Worm (Caenorhabditis elegans) whole organism, L4 larva: Measurements from ENCODE around the gene F27E5.5.

Experiments used
- D1046.2 ChIP-seq: fragments of 200-800 bp; sonication (Bioruptor generic); IDR thresholded peaks from 2 replicates; pipeline ENCODE4 v1.3.6; 2022; ENCODE audit warnings: missing genetic modification characterization, missing compliant biosample characterization
- F26F4.8 ChIP-seq: fragments of 200-800 bp; sonication (Bioruptor generic); conservative IDR thresholded peaks from 2 replicates; pipeline ENCODE4 v1.3.6; 2022; ENCODE audit warnings: missing genetic modification characterization, missing compliant biosample characterization
- F37D6.2 ChIP-seq: sonication (generic microtip); optimal IDR thresholded peaks from 2 replicates; lab custom pipeline; 2016; ENCODE audit warnings: mild to moderate bottlenecking, missing genetic modification characterization, missing compliant biosample characterization
- F44E2.7 ChIP-seq: fragments of 200-800 bp; sonication (Bioruptor generic); IDR thresholded peaks from 2 replicates; pipeline ENCODE4 v2.1.2; 2022; ENCODE audit warnings: missing genetic modification characterization, missing compliant biosample characterization
- T26A8.4 ChIP-seq: fragments of 200-800 bp; sonication (Bioruptor generic); IDR thresholded peaks from 2 replicates; pipeline ENCODE4 v1.3.6; 2022; ENCODE audit warnings: missing genetic modification characterization, missing compliant biosample characterization
- Y105C5A.15 ChIP-seq: fragments of 200-800 bp; sonication (Bioruptor generic); IDR thresholded peaks from 2 replicates; pipeline ENCODE4 v1.3.6; 2022; ENCODE audit warnings: missing genetic modification characterization, missing compliant biosample characterization
- Y75B8A.6 ChIP-seq: fragments of 200-800 bp; sonication (Bioruptor generic); IDR thresholded peaks from 2 replicates; pipeline ENCODE4 v1.3.6; 2022; ENCODE audit warnings: missing genetic modification reagents, missing genetic modification characterization, missing compliant biosample characterization
- ZK337.2 ChIP-seq: fragments of 200-800 bp; sonication (Bioruptor generic); IDR thresholded peaks from 2 replicates; pipeline ENCODE4 v1.3.6; 2022; ENCODE audit warnings: missing genetic modification reagents, missing genetic modification characterization, missing compliant biosample characterization
- ZK546.5 ChIP-seq, 2 experiments: sonication (generic microtip); optimal IDR thresholded peaks; 2 replicates each; lab custom pipeline; 2017; ENCODE audit warnings: missing biosample characterization in 2 of 2, missing genetic modification characterization in 2 of 2
- aha-1 ChIP-seq: fragments of 150-350 bp; peaks from one replicate; lab custom pipeline; 2014; ENCODE audit warnings: missing biosample characterization, missing genetic modification characterization
- aly-2 ChIP-seq: sonication (generic microtip); optimal IDR thresholded peaks from 2 replicates; lab custom pipeline; 2018; ENCODE audit warnings: missing biosample characterization, missing genetic modification characterization
- ama-1 ChIP-seq: fragments of 150-350 bp; optimal IDR thresholded peaks from 2 replicates; lab custom pipeline; 2014; ENCODE audit warnings: inconsistent platforms, mixed read lengths
- ceh-20 ChIP-seq: fragments of 200-800 bp; sonication (Bioruptor generic); IDR thresholded peaks from 2 replicates; pipeline ENCODE4 v1.3.6; 2022; ENCODE audit warnings: missing genetic modification reagents, missing genetic modification characterization, missing compliant biosample characterization
- ceh-32 ChIP-seq: sonication (generic microtip); optimal IDR thresholded peaks from 2 replicates; lab custom pipeline; 2016; ENCODE audit warnings: mild to moderate bottlenecking, missing genetic modification characterization, missing compliant biosample characterization; ENCODE audit not compliant: poor library complexity
- ces-1 ChIP-seq: fragments of 150-350 bp; sonication (generic microtip); optimal IDR thresholded peaks from 4 replicates; lab custom pipeline; 2014; ENCODE audit warnings: missing biosample characterization, missing genetic modification reagents, missing genetic modification characterization
- cey-2 ChIP-seq: sonication (generic microtip); optimal IDR thresholded peaks from 3 replicates; lab custom pipeline; 2017; ENCODE audit warnings: missing genetic modification characterization, mild to moderate bottlenecking, missing compliant biosample characterization, antibody characterized with exemption, borderline replicate concordance; ENCODE audit not compliant: insufficient read depth
- daf-16 ChIP-seq, 3 experiments: sonication (generic microtip); optimal IDR thresholded peaks; 2 replicates each; lab custom pipeline; 2016 to 2017; ENCODE audit warnings: missing genetic modification characterization in 3 of 3, missing genetic modification reagents in 3 of 3, mild to moderate bottlenecking in 2 of 3, missing compliant biosample characterization in 2 of 3, missing biosample characterization in 1 of 3, moderate library complexity in 1 of 3
- daf-8 ChIP-seq: fragments of 200-800 bp; sonication (Bioruptor generic); IDR thresholded peaks from 2 replicates; pipeline ENCODE4 v1.3.6; 2022; ENCODE audit warnings: missing genetic modification characterization, missing compliant biosample characterization
- dmd-9 ChIP-seq: fragments of 200-800 bp; sonication (Bioruptor generic); IDR thresholded peaks from 2 replicates; pipeline ENCODE4 v1.3.6; 2022; ENCODE audit warnings: missing genetic modification reagents, missing genetic modification characterization, missing compliant biosample characterization
- dpl-1 ChIP-seq: fragments of 150-350 bp; optimal IDR thresholded peaks from 2 replicates; lab custom pipeline; 2014; ENCODE audit warnings: missing biosample characterization, missing genetic modification reagents, missing genetic modification characterization
- fkh-10 ChIP-seq: fragments of 150-350 bp; optimal IDR thresholded peaks from 2 replicates; lab custom pipeline; 2014; ENCODE audit warnings: missing biosample characterization, missing genetic modification reagents, missing genetic modification characterization
- fos-1 ChIP-seq: fragments of 150-350 bp; optimal IDR thresholded peaks from 2 replicates; lab custom pipeline; 2014; ENCODE audit warnings: missing biosample characterization, missing genetic modification characterization
- hlh-11 ChIP-seq: fragments of 200-800 bp; sonication (Bioruptor generic); optimal IDR thresholded peaks from 2 replicates; lab custom pipeline; 2018; ENCODE audit warnings: mild to moderate bottlenecking, missing genetic modification characterization, missing compliant biosample characterization
- hlh-30 ChIP-seq: sonication (generic microtip); optimal IDR thresholded peaks from 2 replicates; lab custom pipeline; 2017; ENCODE audit warnings: antibody characterized with exemption, mild to moderate bottlenecking, missing genetic modification characterization, missing compliant biosample characterization; ENCODE audit not compliant: insufficient read depth
- jun-1 ChIP-seq: fragments of 150-350 bp; optimal IDR thresholded peaks from 2 replicates; lab custom pipeline; 2014; ENCODE audit warnings: missing biosample characterization, missing genetic modification reagents, missing genetic modification characterization
- lin-13 ChIP-seq: fragments of 150-350 bp; optimal IDR thresholded peaks from 2 replicates; lab custom pipeline; 2014; ENCODE audit warnings: missing biosample characterization, missing genetic modification reagents, missing genetic modification characterization
- lin-38 ChIP-seq: fragments of 200-800 bp; sonication (Bioruptor generic); IDR thresholded peaks from 2 replicates; pipeline ENCODE4 v1.3.6; 2022; ENCODE audit warnings: missing genetic modification reagents, missing genetic modification characterization, missing compliant biosample characterization
- lsy-2 ChIP-seq, 2 experiments: fragments of 150-350 bp in 1 of 2; sonication (generic microtip) in 1 of 2; optimal IDR thresholded peaks; 2 replicates each; lab custom pipeline; 2014 to 2017; ENCODE audit warnings: missing biosample characterization in 2 of 2, missing genetic modification characterization in 2 of 2
- madf-9 ChIP-seq: fragments of 200-800 bp; sonication (Bioruptor generic); conservative IDR thresholded peaks from 2 replicates; pipeline ENCODE4 v1.3.6; 2022; ENCODE audit warnings: missing genetic modification reagents, missing genetic modification characterization, missing compliant biosample characterization
- mdt-29 ChIP-seq: fragments of 200-800 bp; sonication (Bioruptor generic); IDR thresholded peaks from 2 replicates; pipeline ENCODE4 v1.3.6; 2022; ENCODE audit warnings: missing genetic modification reagents, missing genetic modification characterization, missing compliant biosample characterization
- mxl-2 ChIP-seq: fragments of 200-800 bp; sonication (Bioruptor generic); conservative IDR thresholded peaks from 2 replicates; pipeline ENCODE4 v1.3.6; 2022; ENCODE audit warnings: missing genetic modification reagents, missing genetic modification characterization, missing compliant biosample characterization
- mxl-3 ChIP-seq: fragments of 200-800 bp; sonication (Bioruptor generic); optimal IDR thresholded peaks from 2 replicates; lab custom pipeline; 2018; ENCODE audit warnings: mild to moderate bottlenecking, missing genetic modification characterization, missing compliant biosample characterization
- nhr-10 ChIP-seq: fragments of 150-350 bp; optimal IDR thresholded peaks from 2 replicates; lab custom pipeline; 2014; ENCODE audit warnings: missing biosample characterization, missing genetic modification characterization
- nhr-11 ChIP-seq: fragments of 150-350 bp; optimal IDR thresholded peaks from 2 replicates; lab custom pipeline; 2014; ENCODE audit warnings: missing biosample characterization, missing genetic modification characterization
- nhr-28 ChIP-seq: fragments of 150-350 bp; optimal IDR thresholded peaks from 2 replicates; lab custom pipeline; 2014; ENCODE audit warnings: missing biosample characterization, missing genetic modification characterization
- nhr-41 ChIP-seq: fragments of 200-800 bp; sonication (Bioruptor generic); IDR thresholded peaks from 2 replicates; pipeline ENCODE4 v1.3.6; 2022; ENCODE audit warnings: missing genetic modification reagents, missing genetic modification characterization, missing compliant biosample characterization
- nhr-42 ChIP-seq: fragments of 200-800 bp; sonication (Bioruptor generic); IDR thresholded peaks from 2 replicates; pipeline ENCODE4 v1.3.6; 2022; ENCODE audit warnings: missing genetic modification characterization, missing compliant biosample characterization
- nhr-77 ChIP-seq: fragments of 150-350 bp; optimal IDR thresholded peaks from 2 replicates; lab custom pipeline; 2014; ENCODE audit warnings: missing biosample characterization, missing genetic modification characterization
- php-3 ChIP-seq: fragments of 200-800 bp; sonication (Bioruptor generic); IDR thresholded peaks from 2 replicates; pipeline ENCODE4 v1.3.6; 2022; ENCODE audit warnings: missing genetic modification reagents, missing genetic modification characterization, missing compliant biosample characterization
- pqm-1 ChIP-seq: sonication (generic microtip); optimal IDR thresholded peaks from 2 replicates; lab custom pipeline; 2017; ENCODE audit warnings: missing biosample characterization, missing genetic modification characterization
- rbr-2 ChIP-seq: sonication (generic microtip); optimal IDR thresholded peaks from 2 replicates; lab custom pipeline; 2016; ENCODE audit warnings: missing genotype, missing genetic modification characterization, missing compliant biosample characterization
- saeg-2 ChIP-seq: fragments of 200-800 bp; sonication (Bioruptor generic); IDR thresholded peaks from 2 replicates; pipeline ENCODE4 v1.3.6; 2022; ENCODE audit warnings: missing genetic modification reagents, missing genetic modification characterization, missing compliant biosample characterization
- sdz-12 ChIP-seq: fragments of 200-800 bp; sonication (Bioruptor generic); optimal IDR thresholded peaks from 2 replicates; lab custom pipeline; 2018; ENCODE audit warnings: mild to moderate bottlenecking, missing genetic modification characterization, missing compliant biosample characterization
- set-16 ChIP-seq: fragments of 200-800 bp; sonication (Bioruptor generic); IDR thresholded peaks from 2 replicates; pipeline ENCODE4 v1.3.6; 2022; ENCODE audit warnings: missing genetic modification reagents, missing genetic modification characterization, missing compliant biosample characterization
- skn-1 ChIP-seq: fragments of 150-350 bp; optimal IDR thresholded peaks from 2 replicates; lab custom pipeline; 2014; ENCODE audit warnings: missing biosample characterization, missing genetic modification characterization
- spr-1 ChIP-seq: sonication (generic microtip); optimal IDR thresholded peaks from 2 replicates; lab custom pipeline; 2016; ENCODE audit warnings: mild to moderate bottlenecking, missing genetic modification characterization, missing compliant biosample characterization
- tag-97 ChIP-seq: fragments of 200-800 bp; sonication (Bioruptor generic); IDR thresholded peaks from 2 replicates; pipeline ENCODE4 v1.3.6; 2022; ENCODE audit warnings: missing genetic modification characterization, missing compliant biosample characterization
- tra-1 ChIP-seq: fragments of 200-800 bp; sonication (Bioruptor generic); IDR thresholded peaks from 2 replicates; pipeline ENCODE4 v1.3.6; 2022; ENCODE audit warnings: missing genetic modification reagents, missing genetic modification characterization, missing compliant biosample characterization
- unc-39 ChIP-seq: sonication (generic microtip); optimal IDR thresholded peaks from 2 replicates; lab custom pipeline; 2017; ENCODE audit warnings: missing biosample characterization, missing genetic modification characterization
- zip-2 ChIP-seq: fragments of 150-350 bp; optimal IDR thresholded peaks from 2 replicates; lab custom pipeline; 2014; ENCODE audit warnings: missing biosample characterization, missing genetic modification characterization

F27E5.5 gene

DNA sequence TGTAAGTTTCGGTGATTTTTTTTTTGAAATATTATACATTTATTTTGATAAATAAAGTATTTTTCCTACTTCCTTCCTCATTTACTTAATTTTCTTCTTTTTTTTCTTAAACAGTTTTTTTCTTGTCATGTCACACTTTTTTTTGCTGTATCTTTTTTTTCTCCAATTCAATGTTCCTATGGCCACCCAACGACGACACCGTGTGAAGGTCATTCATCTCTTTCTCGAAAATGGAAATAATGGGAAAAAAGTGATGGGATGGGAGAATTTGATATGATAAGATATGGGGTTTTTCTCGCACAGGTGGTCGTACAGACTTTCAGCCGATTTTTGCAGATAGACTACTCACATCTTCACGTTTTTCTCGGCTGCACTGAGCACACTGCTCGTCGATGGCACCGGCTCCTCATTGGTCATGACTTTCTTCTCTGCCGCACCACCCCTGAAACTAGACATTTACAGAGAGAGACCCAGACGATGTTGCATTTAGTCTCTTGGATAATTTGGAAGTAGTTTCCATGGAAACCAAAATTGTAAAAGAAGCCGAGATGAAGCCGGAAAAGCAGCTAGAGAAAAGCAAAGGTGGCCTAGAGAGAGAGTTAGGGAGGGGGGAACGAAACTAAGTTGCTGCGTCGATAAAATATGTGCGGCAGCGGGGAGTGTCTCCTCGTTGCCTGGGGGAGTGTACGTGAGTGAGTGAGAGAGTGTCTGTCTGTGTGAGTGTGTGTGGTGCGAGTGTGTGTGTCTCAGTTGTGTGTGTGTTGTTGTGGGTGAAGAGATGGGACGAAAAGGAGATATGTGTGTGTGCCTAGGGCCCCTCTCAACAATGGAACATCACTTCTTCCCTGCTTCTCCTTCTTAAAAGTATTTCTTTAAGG, 37.5 kb upstream of the F27E5.5 start, which contains the start of gene daf-19 (continued):
- TF ChIP-seq F26F4.8 (GFP tag; lab: Robert Waterston, UW): no peak
- peak; percentile 56 for TF ChIP-seq nhr-28 (tag; lab: Kevin White, UChicago)
- TF ChIP-seq aly-2 (tag; lab: Kevin White, UChicago): no peak
- no peak for TF ChIP-seq daf-16 (GFP tag; optimal IDR thresholded peaks at IDR 0.05; lab: Kevin White, UChicago)
- TF ChIP-seq daf-16 (tag; optimal IDR thresholded peaks at IDR 0.05; lab: Kevin White, UChicago): peak; percentile 43
- peak; percentile 71 for TF ChIP-seq ama-1 (lab: Kevin White, UChicago)
- peak; percentile 47 for TF ChIP-seq sdz-12 (GFP tag; lab: Kevin White, UChicago)
- no peak for TF ChIP-seq mdt-29 (GFP tag; lab: Robert Waterston, UW)
- TF ChIP-seq mxl-3 (GFP tag; lab: Kevin White, UChicago): peak; percentile 40
- TF ChIP-seq cey-2: peak; percentile 68
- peak; percentile 22; the same call in 1 of the 2 replicates for TF ChIP-seq madf-9 (GFP tag; lab: Robert Waterston, UW)
- no peak for TF ChIP-seq ceh-20 (GFP tag; lab: Robert Waterston, UW)
- TF ChIP-seq nhr-11 (tag; lab: Kevin White, UChicago): peak; percentile 94
- TF ChIP-seq aha-1 (tag; lab: Kevin White, UChicago): peak; percentile 91
- TF ChIP-seq tra-1 (GFP tag; lab: Robert Waterston, UW): peak; percentile 78
- no peak for TF ChIP-seq saeg-2
- TF ChIP-seq nhr-77 (tag; lab: Kevin White, UChicago): peak; percentile 48
- TF ChIP-seq spr-1 (tag; lab: Kevin White, UChicago): peak; percentile 12
- no peak for TF ChIP-seq php-3 (GFP tag; lab: Robert Waterston, UW)
- peak; percentile 57 for TF ChIP-seq hlh-30 (tag; lab: Kevin White, UChicago)
- no peak for TF ChIP-seq fos-1 (tag; lab: Kevin White, UChicago)
- TF ChIP-seq nhr-10 (tag; lab: Kevin White, UChicago): no peak
- TF ChIP-seq lsy-2 (tag; optimal IDR thresholded peaks at IDR 0.05; lab: Kevin White, UChicago): peak; percentile 16 to 74
- TF ChIP-seq lin-38: peak; percentile 59
- no peak for TF ChIP-seq skn-1 (tag; lab: Kevin White, UChicago)
- TF ChIP-seq ces-1 (GFP tag; lab: Kevin White, UChicago): no peak
- TF ChIP-seq set-16 (GFP tag; lab: Robert Waterston, UW): peak; percentile 51; the same call in 1 of the 2 replicates
- TF ChIP-seq Y105C5A.15 (GFP tag; lab: Robert Waterston, UW): no peak
- TF ChIP-seq nhr-41: no peak
- TF ChIP-seq dpl-1 (GFP tag; lab: Kevin White, UChicago): peak; percentile 23
- TF ChIP-seq lin-13 (GFP tag; lab: Kevin White, UChicago): peak; percentile 14
- no peak for TF ChIP-seq tag-97
- TF ChIP-seq fkh-10 (GFP tag; lab: Kevin White, UChicago): peak; percentile 5
- TF ChIP-seq dmd-9: no peak
- TF ChIP-seq T26A8.4 (GFP tag; lab: Robert Waterston, UW): 0 out of 2 replicates have a peak, but pooled peaks have one; percentile 56
- TF ChIP-seq rbr-2 (tag; lab: Kevin White, UChicago): peak; percentile 81

DNA sequence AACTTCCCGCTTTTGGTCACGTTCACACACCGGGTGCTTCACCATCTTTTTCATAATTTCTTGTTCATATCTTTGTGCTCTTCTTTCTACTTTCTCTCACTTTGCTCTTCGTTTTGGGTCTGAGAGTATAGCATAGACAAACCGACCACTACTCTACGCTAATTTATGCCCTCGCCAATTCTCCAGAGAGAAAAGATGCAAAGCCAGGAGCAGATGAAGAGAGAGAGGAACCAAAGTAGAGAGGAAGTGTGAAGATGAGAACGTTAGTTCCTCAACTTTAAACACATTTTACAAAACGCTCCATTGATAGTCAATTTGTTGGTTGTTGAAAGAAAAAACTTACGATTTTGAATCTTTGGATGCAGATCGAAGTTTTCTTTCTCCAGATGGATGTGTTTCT, 36.1 kb upstream of the F27E5.5 start:
- TF ChIP-seq nhr-42 (GFP tag; lab: Robert Waterston, UW) (no peak), mxl-2 (GFP tag; lab: Robert Waterston, UW) (no peak), mxl-3 (GFP tag; lab: Kevin White, UChicago) (no peak), jun-1 (no peak), spr-1 (tag; lab: Kevin White, UChicago) (no peak), fos-1 (tag; lab: Kevin White, UChicago) (no peak), daf-8 (GFP tag; lab: Robert Waterston, UW) (no peak), F37D6.2 (no peak), unc-39 (tag; lab: Kevin White, UChicago) (no peak), F44E2.7 (no peak), ceh-32 (tag; lab: Kevin White, UChicago) (no peak), hlh-11 (tag; lab: Kevin White, UChicago) (no peak), ZK337.2 (GFP tag; lab: Robert Waterston, UW) (no peak), zip-2 (no peak), D1046.2 (GFP tag; lab: Robert Waterston, UW) (no peak), set-16 (GFP tag; lab: Robert Waterston, UW) (no peak), pqm-1 (tag; lab: Kevin White, UChicago) (no peak), Y75B8A.6 (GFP tag; lab: Robert Waterston, UW) (no peak), ZK546.5 (tag; optimal IDR thresholded peaks at IDR 0.05; lab: Kevin White, UChicago) (no peak), nhr-77 (tag; lab: Kevin White, UChicago) (no peak)
